Worm (Caenorhabditis elegans): ENCODE data around the gene pqm-1.

- TF ChIP-seq tlf-1 (GFP tag; optimal IDR thresholded peaks at IDR 0.05) (no peak), egl-44 (GFP tag; IDR thresholded peaks at IDR 0.05) (no peak), nfya-1 (tag; optimal IDR thresholded peaks at IDR 0.05; ENCODE audit: borderline replicate concordance, insufficient read depth) (no peak), tbx-9 (tag; optimal IDR thresholded peaks at IDR 0.05; ENCODE audit: borderline replicate concordance) (no peak)
Observed at ce11 chrII:11129517-11129916, 22.9 kb downstream of the pqm-1 start, which contains the start of gene F40F8.12.
